Worm (Caenorhabditis elegans) whole organism, young adult: ENCODE data around the gene F26D2.3.

Source experiments
- B0261.1 ChIP-seq: sonication (generic microtip); optimal IDR thresholded peaks from 2 replicates; lab custom pipeline; 2016; ENCODE audit warnings: mild to moderate bottlenecking, missing genetic modification characterization, moderate library complexity, missing compliant biosample characterization
- B0336.3 ChIP-seq: fragments of 200-800 bp; sonication (Bioruptor generic); IDR thresholded peaks from 2 replicates; pipeline ENCODE4 v1.3.6; 2022; ENCODE audit warnings: missing genetic modification characterization, missing compliant biosample characterization
- C06A6.2 ChIP-seq: fragments of 200-800 bp; sonication (Bioruptor generic); conservative IDR thresholded peaks from 2 replicates; pipeline ENCODE4 v1.3.6; 2022; ENCODE audit warnings: missing genetic modification characterization, missing compliant biosample characterization
- D2030.7 ChIP-seq: fragments of 200-800 bp; sonication (Bioruptor generic); IDR thresholded peaks from 2 replicates; pipeline ENCODE4 v1.3.6; 2022; ENCODE audit warnings: missing genetic modification reagents, missing genetic modification characterization, missing compliant biosample characterization
- F23B12.7 ChIP-seq: sonication (generic microtip); optimal IDR thresholded peaks from 2 replicates; lab custom pipeline; 2017; ENCODE audit warnings: missing genetic modification characterization, mild to moderate bottlenecking, missing compliant biosample characterization, antibody characterized with exemption, moderate library complexity; ENCODE audit not compliant: insufficient read depth
- F33H1.4 ChIP-seq: fragments of 200-800 bp; sonication (Bioruptor generic); IDR thresholded peaks from 2 replicates; pipeline ENCODE4 v1.3.6; 2022; ENCODE audit warnings: missing genetic modification reagents, missing genetic modification characterization, missing compliant biosample characterization
- F52B5.7 ChIP-seq: sonication (generic microtip); optimal IDR thresholded peaks from 2 replicates; lab custom pipeline; 2016; ENCODE audit warnings: mild to moderate bottlenecking, missing genetic modification characterization, missing compliant biosample characterization
- F55B11.4 ChIP-seq: sonication (generic microtip); optimal IDR thresholded peaks from 2 replicates; lab custom pipeline; 2016; ENCODE audit warnings: missing compliant biosample characterization, missing genetic modification characterization, borderline replicate concordance; ENCODE audit not compliant: insufficient read depth
- K11D2.4 ChIP-seq: fragments of 200-800 bp; sonication (Bioruptor generic); IDR thresholded peaks from 2 replicates; pipeline ENCODE4 v1.3.6; 2022; ENCODE audit warnings: missing genetic modification reagents, missing genetic modification characterization, missing compliant biosample characterization
- T07F8.4 ChIP-seq: sonication (generic microtip); optimal IDR thresholded peaks from 2 replicates; lab custom pipeline; 2016; ENCODE audit warnings: mild to moderate bottlenecking, missing genetic modification characterization, moderate library complexity, missing compliant biosample characterization
- T26A5.8 ChIP-seq: sonication (generic microtip); optimal IDR thresholded peaks from 2 replicates; lab custom pipeline; 2016; ENCODE audit warnings: missing genetic modification characterization, missing compliant biosample characterization
- Y95B8A.8 ChIP-seq: fragments of 200-800 bp; sonication (Bioruptor generic); IDR thresholded peaks from 2 replicates; pipeline ENCODE4 v1.3.6; 2022; ENCODE audit warnings: missing genetic modification reagents, missing genetic modification characterization, missing compliant biosample characterization
- ZK185.1 ChIP-seq: sonication (generic microtip); optimal IDR thresholded peaks from 2 replicates; lab custom pipeline; 2016; ENCODE audit warnings: mild to moderate bottlenecking, missing genetic modification characterization, missing compliant biosample characterization; ENCODE audit not compliant: poor library complexity, severe bottlenecking
- aptf-2 ChIP-seq: fragments of 200-800 bp; sonication (Bioruptor generic); conservative IDR thresholded peaks from 2 replicates; pipeline ENCODE4 v1.3.6; 2022; ENCODE audit warnings: missing genetic modification reagents, missing genetic modification characterization, missing compliant biosample characterization
- chd-7 ChIP-seq: sonication (generic microtip); optimal IDR thresholded peaks from 2 replicates; lab custom pipeline; 2016; ENCODE audit warnings: mild to moderate bottlenecking, missing genetic modification characterization, moderate library complexity, missing compliant biosample characterization
- die-1 ChIP-seq: sonication (generic microtip); optimal IDR thresholded peaks from 2 replicates; lab custom pipeline; 2016; ENCODE audit warnings: missing genotype, mild to moderate bottlenecking, missing genetic modification characterization, missing compliant biosample characterization
- efl-1 ChIP-seq: fragments of 150-350 bp; optimal IDR thresholded peaks from 2 replicates; lab custom pipeline; 2014; ENCODE audit warnings: missing biosample characterization, missing genetic modification reagents, missing genetic modification characterization
- egl-18 ChIP-seq: fragments of 200-800 bp; sonication (Bioruptor generic); IDR thresholded peaks from 2 replicates; pipeline ENCODE4 v1.3.6; 2022; ENCODE audit warnings: missing genetic modification reagents, missing genetic modification characterization, missing compliant biosample characterization
- hlh-12 ChIP-seq: sonication (generic microtip); optimal IDR thresholded peaks from 2 replicates; lab custom pipeline; 2016; ENCODE audit warnings: missing genetic modification characterization, missing compliant biosample characterization
- let-607 ChIP-seq, 2 experiments: fragments of 200-800 bp in 1 of 2; sonication (Bioruptor generic) in 1 of 2; sonication (generic microtip) in 1 of 2; optimal IDR thresholded peaks; 2 replicates each; lab custom pipeline; 2016 to 2018; ENCODE audit warnings: mild to moderate bottlenecking in 2 of 2, missing compliant biosample characterization in 2 of 2, missing genetic modification characterization in 2 of 2, moderate library complexity in 2 of 2, missing genotype in 1 of 2
- lin-40 ChIP-seq: sonication (generic microtip); optimal IDR thresholded peaks from 2 replicates; lab custom pipeline; 2016; ENCODE audit warnings: missing genetic modification characterization, mild to moderate bottlenecking, missing compliant biosample characterization, missing genotype, missing genetic modification reagents
- lsl-1 ChIP-seq: fragments of 200-800 bp; sonication (Bioruptor generic); optimal IDR thresholded peaks from 2 replicates; lab custom pipeline; 2018; ENCODE audit warnings: mild to moderate bottlenecking, missing genetic modification characterization, moderate library complexity, missing compliant biosample characterization
- madf-10 ChIP-seq: sonication (generic microtip); optimal IDR thresholded peaks from 2 replicates; lab custom pipeline; 2016; ENCODE audit warnings: mild to moderate bottlenecking, missing genetic modification characterization, missing compliant biosample characterization
- madf-8 ChIP-seq: fragments of 200-800 bp; sonication (Bioruptor generic); conservative IDR thresholded peaks from 2 replicates; pipeline ENCODE4 v1.3.6; 2022; ENCODE audit warnings: missing genetic modification reagents, missing genetic modification characterization, missing compliant biosample characterization
- mcd-1 ChIP-seq: fragments of 200-800 bp; sonication (Bioruptor generic); IDR thresholded peaks from 2 replicates; pipeline ENCODE4 v1.3.6; 2022; ENCODE audit warnings: missing genetic modification reagents, missing genetic modification characterization, missing compliant biosample characterization
- mes-4 ChIP-seq: sonication (generic microtip); optimal IDR thresholded peaks from 2 replicates; lab custom pipeline; 2016; ENCODE audit warnings: missing genotype, missing genetic modification characterization, missing compliant biosample characterization
- nhr-179 ChIP-seq: sonication (generic microtip); optimal IDR thresholded peaks from 2 replicates; lab custom pipeline; 2016; ENCODE audit warnings: mild to moderate bottlenecking, missing genetic modification characterization, missing compliant biosample characterization
- pha-4 ChIP-seq: fragments of 150-350 bp; sonication (generic microtip); optimal IDR thresholded peaks from 2 replicates; lab custom pipeline; 2014; ENCODE audit warnings: missing biosample characterization, missing genetic modification reagents, missing genetic modification characterization
- sdz-38 ChIP-seq: sonication (generic microtip); optimal IDR thresholded peaks from 2 replicates; lab custom pipeline; 2016; ENCODE audit warnings: missing genotype, missing genetic modification characterization, missing compliant biosample characterization
- sea-2 ChIP-seq: fragments of 200-800 bp; sonication (Bioruptor generic); IDR thresholded peaks from 2 replicates; pipeline ENCODE4 v1.3.6; 2022; ENCODE audit warnings: missing genetic modification characterization, missing compliant biosample characterization
- snpc-3.4 ChIP-seq: sonication (generic microtip); optimal IDR thresholded peaks from 2 replicates; lab custom pipeline; 2017; ENCODE audit warnings: missing genetic modification characterization, mild to moderate bottlenecking, missing compliant biosample characterization, antibody characterized with exemption, moderate library complexity, missing genotype, missing genetic modification reagents
- snpc-4 ChIP-seq, 5 experiments: fragments of 150-350 bp in 1 of 5; sonication (generic microtip) in 4 of 5; optimal IDR thresholded peaks; 2 replicates each; lab custom pipeline; 2014 to 2018; ENCODE audit warnings: missing genetic modification characterization in 5 of 5, missing biosample characterization in 3 of 5, antibody characterized with exemption in 2 of 5, mild to moderate bottlenecking in 2 of 5, missing compliant biosample characterization in 2 of 5, missing genotype in 2 of 5, moderate library complexity in 2 of 5, missing genetic modification reagents in 1 of 5
- tlf-1 ChIP-seq: fragments of 200-800 bp; sonication (Bioruptor generic); optimal IDR thresholded peaks from 2 replicates; lab custom pipeline; 2018; ENCODE audit warnings: mild to moderate bottlenecking, missing genetic modification characterization, missing compliant biosample characterization
- ztf-26 ChIP-seq: sonication (generic microtip); optimal IDR thresholded peaks from 2 replicates; lab custom pipeline; 2017; ENCODE audit warnings: missing genetic modification characterization, missing compliant biosample characterization

F26D2.3 gene

DNA sequence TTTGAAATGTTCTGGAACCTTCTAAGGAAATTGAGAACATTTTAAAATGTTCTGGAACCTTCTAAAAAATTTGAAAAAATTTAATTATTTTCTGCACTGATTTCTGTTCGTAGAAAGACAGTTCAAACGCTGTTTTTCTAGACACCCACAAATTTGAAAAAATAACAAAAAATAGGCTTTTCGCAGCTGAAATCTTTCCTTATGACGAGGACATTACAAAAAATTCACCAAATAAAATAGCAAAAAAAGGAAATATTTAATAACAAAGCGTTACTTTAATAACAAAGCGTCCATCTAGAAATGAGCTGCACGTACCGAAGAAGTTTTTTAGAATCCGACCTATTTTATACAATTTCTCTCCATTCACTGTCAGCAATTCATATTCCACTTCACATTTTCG, 35.9 kb downstream of the F26D2.3 start, which contains the start of gene srh-141:
Gene srh-141 (plus strand): TSS at position 301 of the 400 bp plus-strand sequence.
- no peak for TF ChIP-seq T07F8.4 (tag; lab: Kevin White, UChicago)
- TF ChIP-seq F55B11.4 (tag; lab: Kevin White, UChicago), result no peak
- no peak for TF ChIP-seq ztf-26 (tag; lab: Kevin White, UChicago)
- TF ChIP-seq aptf-2 (GFP tag; lab: Robert Waterston, UW), result no peak
- TF ChIP-seq K11D2.4 (GFP tag; lab: Robert Waterston, UW), result no peak
- no peak for TF ChIP-seq B0336.3 (GFP tag; lab: Robert Waterston, UW)
- TF ChIP-seq B0261.1 (tag; lab: Kevin White, UChicago), result no peak
- no peak for TF ChIP-seq madf-10 (tag; lab: Kevin White, UChicago)
- TF ChIP-seq F23B12.7, result no peak
- TF ChIP-seq chd-7 (tag; lab: Kevin White, UChicago), result no peak
- TF ChIP-seq mcd-1 (GFP tag; lab: Robert Waterston, UW), result no peak
- TF ChIP-seq D2030.7 (GFP tag; lab: Robert Waterston, UW), result no peak
- TF ChIP-seq efl-1, result no peak
- TF ChIP-seq F33H1.4, result no peak
- no peak for TF ChIP-seq lsl-1 (GFP tag; lab: Kevin White, UChicago)
- no peak for TF ChIP-seq tlf-1
- TF ChIP-seq nhr-179 (tag; lab: Kevin White, UChicago), result no peak
- TF ChIP-seq hlh-12 (tag; lab: Kevin White, UChicago), result no peak

DNA sequence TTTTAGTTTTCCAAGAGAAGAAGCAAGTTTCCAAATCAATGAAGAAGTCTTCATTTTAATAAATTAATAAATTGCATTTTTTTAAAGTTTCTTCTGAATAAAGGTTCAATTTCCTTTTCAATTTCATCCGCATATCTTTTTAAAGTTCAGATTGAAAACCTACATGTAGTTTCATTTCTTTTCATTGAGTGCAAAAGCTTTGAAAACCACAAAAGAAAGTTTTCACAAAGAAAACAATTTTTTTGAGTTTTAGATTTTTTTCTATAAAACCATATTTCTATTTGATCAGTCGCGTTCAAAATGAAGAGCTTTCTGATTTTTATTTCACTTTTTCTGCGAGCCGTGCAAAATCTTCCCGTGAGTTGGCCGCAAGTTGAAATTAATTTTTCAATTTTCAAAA, 37.9 kb downstream of the F26D2.3 start, which contains the start of gene T08G3.6:
Gene T08G3.6 (plus strand): TSS at position 301 of the 400 bp plus-strand sequence.
- TF ChIP-seq F52B5.7 (tag; lab: Kevin White, UChicago) (no peak), ZK185.1 (tag; lab: Kevin White, UChicago) (no peak), sea-2 (GFP tag; lab: Robert Waterston, UW) (no peak), egl-18 (GFP tag; lab: Robert Waterston, UW) (no peak), sdz-38 (tag; lab: Kevin White, UChicago) (no peak)

DNA sequence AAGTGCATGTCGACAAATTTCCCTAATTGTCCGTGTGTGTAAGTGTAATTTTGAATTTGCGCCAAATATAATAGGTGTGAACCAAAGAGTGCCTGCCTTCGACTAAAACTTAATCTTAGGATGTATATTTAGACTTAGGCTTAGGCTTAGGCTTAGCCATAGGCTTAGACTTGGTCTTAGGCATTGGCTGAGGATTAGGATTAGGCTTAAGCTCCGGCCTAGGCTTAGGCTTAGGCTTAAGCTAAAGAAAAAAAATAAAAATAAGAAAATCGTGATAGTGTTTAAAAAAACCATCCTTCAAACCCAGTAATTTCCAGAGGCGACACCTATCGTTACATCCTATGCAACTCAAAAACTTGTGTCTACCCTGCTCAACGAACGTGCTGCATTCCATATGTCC, 38.4 kb downstream of the F26D2.3 start:
- TF ChIP-seq F23B12.7 (no peak), snpc-4 (GFP tag; optimal IDR thresholded peaks at IDR 0.05; lab: Kevin White, UChicago) (no peak), snpc-4 (tag; optimal IDR thresholded peaks at IDR 0.05; lab: Kevin White, UChicago) (no peak), C06A6.2 (GFP tag; lab: Robert Waterston, UW) (no peak), let-607 (tag; optimal IDR thresholded peaks at IDR 0.05; lab: Kevin White, UChicago) (no peak), die-1 (tag; lab: Kevin White, UChicago) (no peak), T26A5.8 (tag; lab: Kevin White, UChicago) (no peak), tlf-1 (no peak), madf-8 (no peak), hlh-12 (tag; lab: Kevin White, UChicago) (no peak), mes-4 (tag; lab: Kevin White, UChicago) (no peak), Y95B8A.8 (no peak), lin-40 (tag; lab: Kevin White, UChicago) (no peak), aptf-2 (GFP tag; lab: Robert Waterston, UW) (no peak), pha-4 (tag; lab: Kevin White, UChicago) (no peak), snpc-3.4 (tag; lab: Kevin White, UChicago) (no peak)
